Fruit fly (Drosophila melanogaster): ENCODE results near the gene CG43273.

Gene CG43273

dm6 chr3R:24863894-24864293 lies 33.8 kb downstream of the CG43273 start:
- TF ChIP-seq noc (tag; optimal IDR thresholded peaks at IDR 0.05), result no peak

- TF ChIP-seq noc (tag; optimal IDR thresholded peaks at IDR 0.05), result peak; percentile 83
Observed at dm6 chr3R:24864719-24865400, 34.8 kb downstream of the CG43273 start, which contains the start of the genes Srg1 and Elal. Gene Srg1, minus strand, starts transcription at chr3R:24864732. Gene Elal, plus strand, starts transcription at chr3R:24865350.

dm6 chr3R:24866976-24867375 lies 36.9 kb downstream of the CG43273 start:
- TF ChIP-seq noc (tag; optimal IDR thresholded peaks at IDR 0.05), result no peak

dm6 chr3R:24867956-24868355 lies 37.9 kb downstream of the CG43273 start:
- no peak for TF ChIP-seq noc (tag; optimal IDR thresholded peaks at IDR 0.05)

- no peak for TF ChIP-seq noc (tag; optimal IDR thresholded peaks at IDR 0.05)
Observed at dm6 chr3R:24870389-24871048, 40.4 kb downstream of the CG43273 start, which contains the start of gene CycB3. Gene CycB3, minus strand, starts transcription at chr3R:24870816.

- TF ChIP-seq noc (tag; optimal IDR thresholded peaks at IDR 0.05), result peak; percentile 41
Observed at dm6 chr3R:24875939-24876842, 46.1 kb downstream of the CG43273 start, which contains the start of gene CG3744. Gene CG3744, minus strand, starts transcription at chr3R:24876654.

dm6 chr3R:24876843-24877457 lies 46.8 kb downstream of the CG43273 start, which contains the start of the genes CG11089 and CG31381:
Gene CG11089, plus strand, starts transcription at chr3R:24877045.
Gene CG31381, plus strand, starts transcription at chr3R:24877045.
- TF ChIP-seq noc (tag; optimal IDR thresholded peaks at IDR 0.05), result no peak

- TF ChIP-seq noc (tag; optimal IDR thresholded peaks at IDR 0.05), result no peak
Observed at dm6 chr3R:24878655-24879054, 48.6 kb downstream of the CG43273 start.

All from whole organism, larva.